Worm (Caenorhabditis elegans) whole organism, L4 larva: ENCODE measurements around the gene C33D3.5.

Source experiments
- attf-4 ChIP-seq: sonication (generic microtip); optimal IDR thresholded peaks from 3 replicates; lab custom pipeline; 2017; ENCODE audit warnings: missing biosample characterization, missing genetic modification characterization
- dmd-9 ChIP-seq: fragments of 200-800 bp; sonication (Bioruptor generic); IDR thresholded peaks from 2 replicates; pipeline ENCODE4 v1.3.6; 2022; ENCODE audit warnings: missing genetic modification reagents, missing genetic modification characterization, missing compliant biosample characterization
- hif-1 ChIP-seq, 2 experiments: sonication (generic microtip); optimal IDR thresholded peaks; 2 replicates each; lab custom pipeline; 2016 to 2017; ENCODE audit warnings: missing compliant biosample characterization in 2 of 2, missing genetic modification characterization in 2 of 2, missing genetic modification reagents in 2 of 2, missing genotype in 2 of 2, mild to moderate bottlenecking in 1 of 2

DNA sequence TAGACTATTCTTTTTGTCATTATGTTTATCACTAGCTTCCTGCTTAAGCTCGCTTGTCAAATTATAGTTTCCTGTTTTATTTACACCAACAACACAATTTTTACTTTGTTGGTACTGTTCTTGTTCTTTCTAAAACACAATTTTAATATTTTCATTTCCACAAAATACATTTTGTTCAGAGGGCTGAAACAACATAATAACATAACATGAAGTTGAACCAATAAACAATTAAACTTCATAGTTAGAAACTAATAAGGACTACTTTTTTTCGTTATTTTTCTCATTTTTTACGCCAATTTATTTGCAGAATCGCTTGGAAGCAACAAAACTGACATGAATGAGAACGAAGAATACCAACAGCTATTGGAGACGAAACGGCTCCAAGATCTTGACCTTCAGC is 47.3 kb upstream of the C33D3.5 start, which contains the start of gene C39B10.3:
- TF ChIP-seq dmd-9 (GFP tag; lab: Robert Waterston, UW) (no peak), hif-1 (tag; optimal IDR thresholded peaks at IDR 0.05; lab: Kevin White, UChicago) (no peak), attf-4 (tag; lab: Kevin White, UChicago) (no peak)
